Fruit fly (Drosophila melanogaster) whole organism, prepupa: ENCODE results near the gene puc.

ENCODE experiments used
- CG10669 ChIP-seq: fragments of 200-800 bp; sonication (Bioruptor generic); optimal IDR thresholded peaks from 3 replicates; lab custom pipeline; 2018; ENCODE audit warnings: missing biosample characterization, mild to moderate bottlenecking, missing genetic modification characterization, moderate library complexity
- CG11294 ChIP-seq: fragments of 200-800 bp; sonication (Bioruptor generic); IDR thresholded peaks from 2 replicates; pipeline ENCODE4 v1.3.6; 2022; ENCODE audit warnings: missing biosample characterization, missing genetic modification characterization
- CG11902 ChIP-seq: fragments of 200-800 bp; sonication (Bioruptor generic); optimal IDR thresholded peaks from 3 replicates; lab custom pipeline; 2016; ENCODE audit warnings: missing biosample characterization, missing genetic modification characterization
- CG15336 ChIP-seq: fragments of 200-800 bp; sonication (Bioruptor generic); IDR thresholded peaks from 2 replicates; pipeline ENCODE4 v1.3.6; 2022; ENCODE audit warnings: missing biosample characterization, missing genetic modification characterization
- CG1621 ChIP-seq: fragments of 200-800 bp; sonication (Bioruptor generic); optimal IDR thresholded peaks from 3 replicates; lab custom pipeline; 2018; ENCODE audit warnings: missing biosample characterization, mild to moderate bottlenecking, missing genetic modification characterization
- CG3032 ChIP-seq: fragments of 200-800 bp; optimal IDR thresholded peaks from 2 replicates; lab custom pipeline; 2019; ENCODE audit warnings: missing biosample characterization, mild to moderate bottlenecking, missing genetic modification characterization, moderate library complexity
- CG31627 ChIP-seq: fragments of 200-800 bp; sonication (Bioruptor generic); optimal IDR thresholded peaks from 3 replicates; lab custom pipeline; 2016; ENCODE audit warnings: missing biosample characterization, missing genetic modification characterization
- CG32006 ChIP-seq: fragments of 200-800 bp; sonication (Bioruptor generic); optimal IDR thresholded peaks from 3 replicates; lab custom pipeline; 2017; ENCODE audit warnings: missing biosample characterization, mild to moderate bottlenecking, missing genetic modification characterization
- CG3919 ChIP-seq: fragments of 200-800 bp; sonication (Bioruptor generic); optimal IDR thresholded peaks from 3 replicates; lab custom pipeline; 2016; ENCODE audit warnings: missing biosample characterization, missing genetic modification characterization
- CG4318 ChIP-seq: fragments of 200-800 bp; sonication (Bioruptor generic); optimal IDR thresholded peaks from 3 replicates; lab custom pipeline; 2017; ENCODE audit warnings: missing biosample characterization, mild to moderate bottlenecking, missing genetic modification characterization
- CG6163 ChIP-seq: fragments of 200-800 bp; sonication (Bioruptor generic); IDR thresholded peaks from 3 replicates; pipeline ENCODE4 v1.3.6; 2022; ENCODE audit warnings: missing biosample characterization, missing genetic modification characterization
- CG6276 ChIP-seq: fragments of 200-800 bp; sonication (Bioruptor generic); optimal IDR thresholded peaks from 2 replicates; lab custom pipeline; 2017; ENCODE audit warnings: missing biosample characterization, mild to moderate bottlenecking, missing genetic modification characterization
- CG6808 ChIP-seq: fragments of 200-800 bp; sonication (Bioruptor generic); optimal IDR thresholded peaks from 3 replicates; lab custom pipeline; 2017; ENCODE audit warnings: missing biosample characterization, missing genetic modification characterization, mild to moderate bottlenecking, moderate library complexity, missing genetic modification reagents
- CG6854 ChIP-seq: fragments of 200-800 bp; sonication (Bioruptor generic); optimal IDR thresholded peaks from 2 replicates; lab custom pipeline; 2017; ENCODE audit warnings: missing biosample characterization, mild to moderate bottlenecking, missing genetic modification characterization
- CG7368 ChIP-seq: fragments of 200-800 bp; sonication (Bioruptor generic); optimal IDR thresholded peaks from 3 replicates; lab custom pipeline; 2016; ENCODE audit warnings: missing biosample characterization, missing genetic modification characterization
- CG8119 ChIP-seq: fragments of 200-800 bp; sonication (Bioruptor generic); IDR thresholded peaks from 3 replicates; pipeline ENCODE4 v1.3.6; 2022; ENCODE audit warnings: missing biosample characterization, missing genetic modification characterization
- CG8632 ChIP-seq: fragments of 200-800 bp; sonication (Bioruptor generic); optimal IDR thresholded peaks from 3 replicates; lab custom pipeline; 2016; ENCODE audit warnings: missing biosample characterization, missing genetic modification characterization
- CG9139 ChIP-seq: fragments of 200-800 bp; sonication (Bioruptor generic); optimal IDR thresholded peaks from 3 replicates; lab custom pipeline; 2017; ENCODE audit warnings: missing biosample characterization, mild to moderate bottlenecking, missing genetic modification characterization
- Eip75B ChIP-seq: fragments of 200-800 bp; sonication (Bioruptor generic); optimal IDR thresholded peaks from 3 replicates; lab custom pipeline; 2016; ENCODE audit warnings: missing biosample characterization, missing genetic modification characterization
- Eip78C ChIP-seq: fragments of 200-800 bp; sonication (Bioruptor generic); peaks from one replicate; lab custom pipeline; 2016; ENCODE audit warnings: missing biosample characterization, missing genetic modification characterization
- Eip93F ChIP-seq: fragments of 200-800 bp; sonication (Bioruptor generic); optimal IDR thresholded peaks from 2 replicates; lab custom pipeline; 2016; ENCODE audit warnings: missing biosample characterization, mild to moderate bottlenecking, missing genetic modification characterization
- Ets96B ChIP-seq: fragments of 200-800 bp; optimal IDR thresholded peaks from 2 replicates; lab custom pipeline; 2019; ENCODE audit warnings: missing biosample characterization, mild to moderate bottlenecking, missing genetic modification characterization, moderate library complexity
- Gug ChIP-seq: fragments of 200-800 bp; sonication (Bioruptor generic); IDR thresholded peaks from 2 replicates; pipeline ENCODE4 v1.3.6; 2022; ENCODE audit warnings: missing biosample characterization, missing genetic modification characterization
- Hr38 ChIP-seq: sonication (Bioruptor generic); optimal IDR thresholded peaks from 2 replicates; lab custom pipeline; 2016; ENCODE audit warnings: missing biosample characterization, missing genetic modification characterization
- Hr39 ChIP-seq: fragments of 200-800 bp; sonication (Bioruptor generic); optimal IDR thresholded peaks from 2 replicates; lab custom pipeline; 2016; ENCODE audit warnings: missing biosample characterization, missing genetic modification characterization
- Hr4 ChIP-seq: fragments of 200-800 bp; sonication (Bioruptor generic); optimal IDR thresholded peaks from 3 replicates; lab custom pipeline; 2016; ENCODE audit warnings: missing biosample characterization, missing genetic modification characterization
- Lpt ChIP-seq: fragments of 200-800 bp; sonication (Bioruptor generic); optimal IDR thresholded peaks from 3 replicates; lab custom pipeline; 2016; ENCODE audit warnings: missing biosample characterization, missing genetic modification characterization
- Met ChIP-seq: fragments of 200-800 bp; sonication (Bioruptor generic); optimal IDR thresholded peaks from 3 replicates; lab custom pipeline; 2016; ENCODE audit warnings: missing biosample characterization, missing genetic modification characterization
- Smox ChIP-seq: fragments of 200-800 bp; sonication (Bioruptor generic); optimal IDR thresholded peaks from 3 replicates; lab custom pipeline; 2016; ENCODE audit warnings: missing biosample characterization, missing genetic modification characterization
- Sox102F ChIP-seq: fragments of 200-800 bp; sonication (Bioruptor generic); optimal IDR thresholded peaks from 2 replicates; lab custom pipeline; 2016; ENCODE audit warnings: missing biosample characterization, mild to moderate bottlenecking, missing genetic modification characterization
- Sox14 ChIP-seq: fragments of 200-800 bp; sonication (Bioruptor generic); optimal IDR thresholded peaks from 3 replicates; lab custom pipeline; 2016; ENCODE audit warnings: missing biosample characterization, missing genetic modification characterization
- Sox15 ChIP-seq: fragments of 200-800 bp; sonication (Bioruptor generic); optimal IDR thresholded peaks from 3 replicates; lab custom pipeline; 2016; ENCODE audit warnings: missing biosample characterization, missing genetic modification characterization
- achi ChIP-seq: fragments of 200-800 bp; sonication (Bioruptor generic); optimal IDR thresholded peaks from 3 replicates; lab custom pipeline; 2016; ENCODE audit warnings: missing biosample characterization, missing genetic modification characterization
- acj6 ChIP-seq: fragments of 200-800 bp; sonication (Bioruptor generic); optimal IDR thresholded peaks from 3 replicates; lab custom pipeline; 2016; ENCODE audit warnings: missing biosample characterization, missing genetic modification characterization
- dac ChIP-seq: fragments of 200-800 bp; sonication (Bioruptor generic); optimal IDR thresholded peaks from 2 replicates; lab custom pipeline; 2017; ENCODE audit warnings: missing biosample characterization, mild to moderate bottlenecking, missing genetic modification characterization
- dsx ChIP-seq: fragments of 200-800 bp; optimal IDR thresholded peaks from 3 replicates; lab custom pipeline; 2019; ENCODE audit warnings: missing biosample characterization, mild to moderate bottlenecking, missing genetic modification characterization, moderate library complexity; ENCODE audit not compliant: poor library complexity, severe bottlenecking
- esn ChIP-seq: fragments of 200-800 bp; sonication (Bioruptor generic); optimal IDR thresholded peaks from 2 replicates; lab custom pipeline; 2016; ENCODE audit warnings: missing biosample characterization, mild to moderate bottlenecking, missing genetic modification characterization, moderate library complexity
- fkh ChIP-seq: fragments of 200-800 bp; sonication (Bioruptor generic); optimal IDR thresholded peaks from 3 replicates; lab custom pipeline; 2017; ENCODE audit warnings: missing biosample characterization, mild to moderate bottlenecking, missing genetic modification characterization, moderate library complexity
- lz ChIP-seq: fragments of 200-800 bp; sonication (Bioruptor generic); optimal IDR thresholded peaks from 3 replicates; lab custom pipeline; 2016; ENCODE audit warnings: missing biosample characterization, missing genetic modification characterization
- pdm3 ChIP-seq: fragments of 200-800 bp; sonication (Bioruptor generic); optimal IDR thresholded peaks from 3 replicates; lab custom pipeline; 2016; ENCODE audit warnings: missing biosample characterization, missing genetic modification characterization
- salr ChIP-seq, 2 experiments: fragments of 200-800 bp; sonication (Bioruptor generic); optimal IDR thresholded peaks; 3 replicates each; lab custom pipeline; 2016 to 2018; ENCODE audit warnings: missing biosample characterization in 2 of 2, missing genetic modification characterization in 2 of 2, mild to moderate bottlenecking in 1 of 2
- spab ChIP-seq: fragments of 200-800 bp; sonication (Bioruptor generic); optimal IDR thresholded peaks from 2 replicates; lab custom pipeline; 2017; ENCODE audit warnings: missing biosample characterization, mild to moderate bottlenecking, missing genetic modification characterization, missing genetic modification reagents
- ss ChIP-seq, 2 experiments: fragments of 200-800 bp; sonication (Bioruptor generic); optimal IDR thresholded peaks; 2 replicates in 1 of 2; 3 replicates in 1 of 2; lab custom pipeline; 2017 to 2018; ENCODE audit warnings: mild to moderate bottlenecking in 2 of 2, missing biosample characterization in 2 of 2, missing genetic modification characterization in 2 of 2, moderate library complexity in 1 of 2
- svp ChIP-seq: fragments of 200-800 bp; sonication (Bioruptor generic); peaks from one replicate; lab custom pipeline; 2016; ENCODE audit warnings: missing biosample characterization, missing genetic modification characterization
- topi ChIP-seq: fragments of 200-800 bp; sonication (Bioruptor generic); optimal IDR thresholded peaks from 3 replicates; lab custom pipeline; 2016; ENCODE audit warnings: missing biosample characterization, missing genetic modification characterization
- vri ChIP-seq: fragments of 200-800 bp; sonication (Bioruptor generic); optimal IDR thresholded peaks from 3 replicates; lab custom pipeline; 2016; ENCODE audit warnings: missing biosample characterization, mild to moderate bottlenecking, missing genetic modification characterization

The puc gene

DNA sequence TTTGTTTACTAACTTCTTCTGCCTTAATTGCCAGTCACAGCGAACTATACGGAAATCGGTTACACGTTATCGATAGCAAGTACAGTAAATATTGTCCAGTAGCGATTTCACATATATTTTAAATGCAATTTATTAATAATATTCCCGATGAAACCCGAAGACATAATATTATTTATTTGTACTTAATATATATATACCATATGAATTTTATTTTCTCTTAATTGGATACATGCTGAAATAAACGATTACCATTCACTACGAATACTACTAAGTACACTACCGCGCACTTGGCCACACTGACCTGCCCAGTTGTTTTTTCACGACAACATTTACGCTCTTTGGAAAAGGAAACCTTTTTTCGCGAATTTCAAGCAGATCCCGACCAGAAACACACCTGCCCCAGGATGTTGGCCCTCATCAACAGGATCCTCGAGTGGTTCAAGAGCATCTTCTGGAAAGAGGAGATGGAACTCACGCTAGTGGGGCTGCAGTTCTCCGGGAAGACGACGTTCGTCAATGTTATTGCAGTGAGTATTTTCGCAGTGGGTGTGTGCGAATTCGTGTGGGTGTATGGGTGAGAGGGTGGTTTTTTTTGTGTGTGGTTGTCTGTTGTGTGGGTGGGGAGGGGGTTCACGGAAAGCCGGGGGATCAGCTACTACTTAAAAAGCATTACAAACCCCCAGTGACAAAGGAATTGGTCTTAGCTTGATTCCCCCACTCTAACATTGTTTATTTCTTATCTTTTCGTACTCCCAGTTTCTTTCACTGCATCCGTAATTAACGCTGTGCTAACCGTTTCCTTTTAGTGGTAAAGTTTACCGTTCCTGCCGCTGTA, 21.4 kb downstream of the puc start, which contains the start of the genes CG9667 and Arl8 (continued):
- TF ChIP-seq CG3032 (peak; percentile 65), CG3919 (peak; percentile 23), esn (peak; percentile 57), CG4318 (no peak), spab (no peak), Hr4 (peak; percentile 35), CG11902 (peak; percentile 38), achi (peak; percentile 28), pdm3 (GFP tag; lab: Kevin White, UChicago) (peak; percentile 32), Eip75B (GFP tag; lab: Kevin White, UChicago) (peak; percentile 2), dac (no peak), CG8119 (GFP tag; lab: Robert Waterston, UW) (0 out of 3 replicates have a peak, but pooled peaks have one; percentile 15), Gug (GFP tag; lab: Robert Waterston, UW) (no peak), Lpt (GFP tag; lab: Kevin White, UChicago) (no peak), Eip93F (GFP tag; lab: Kevin White, UChicago) (peak; percentile 10), vri (GFP tag; lab: Kevin White, UChicago) (no peak), acj6 (GFP tag; lab: Kevin White, UChicago) (peak; percentile 54)

dm6 chr3R:8127151-8127690, 22.1 kb downstream of the puc start:
- TF ChIP-seq Hr38 (GFP tag; lab: Kevin White, UChicago) (no peak), ss (GFP tag; optimal IDR thresholded peaks at IDR 0.05; lab: Kevin White, UChicago) (peak in 1 of 2 experiments; percentile 2), svp (GFP tag; lab: Kevin White, UChicago) (peak; percentile 97)

dm6 chr3R:8132398-8132797, 27.3 kb downstream of the puc start:
- no peak for TF ChIP-seq dac
- TF ChIP-seq CG7368 (GFP tag; lab: Kevin White, UChicago) = no peak
- TF ChIP-seq CG15336 (GFP tag; lab: Robert Waterston, UW) = no peak
- no peak for TF ChIP-seq lz (GFP tag; lab: Kevin White, UChicago)
- no peak for TF ChIP-seq CG6854
- TF ChIP-seq Sox15 (GFP tag; lab: Kevin White, UChicago) = no peak
- no peak for TF ChIP-seq CG1621 (tag; lab: Kevin White, UChicago)
- TF ChIP-seq Lpt (GFP tag; lab: Kevin White, UChicago) = no peak
- TF ChIP-seq CG10669 (GFP tag; lab: Kevin White, UChicago) = peak; percentile 38
- no peak for TF ChIP-seq salr (GFP tag; optimal IDR thresholded peaks at IDR 0.05; lab: Kevin White, UChicago)
- TF ChIP-seq Smox (GFP tag; lab: Kevin White, UChicago) = peak; percentile 23
- no peak for TF ChIP-seq CG32006 (GFP tag; lab: Kevin White, UChicago)
- no peak for TF ChIP-seq CG6276 (GFP tag; lab: Kevin White, UChicago)
- no peak for TF ChIP-seq achi
- TF ChIP-seq Sox102F (GFP tag; lab: Kevin White, UChicago) = peak; percentile 21
- TF ChIP-seq Hr38 (GFP tag; lab: Kevin White, UChicago) = no peak
- no peak for TF ChIP-seq CG4318
- no peak for TF ChIP-seq Eip93F (GFP tag; lab: Kevin White, UChicago)
- TF ChIP-seq CG9139 (GFP tag; lab: Kevin White, UChicago) = no peak
- no peak for TF ChIP-seq Sox14 (GFP tag; lab: Kevin White, UChicago)
- TF ChIP-seq Ets96B (tag; lab: Kevin White, UChicago) = peak; percentile 33
- TF ChIP-seq Hr39 (GFP tag; lab: Kevin White, UChicago) = peak; percentile 42
- TF ChIP-seq dsx (GFP tag; lab: Kevin White, UChicago) = no peak
- TF ChIP-seq CG6808 (GFP tag; lab: Kevin White, UChicago) = peak; percentile 9
- peak; percentile 37 for TF ChIP-seq topi (GFP tag; lab: Kevin White, UChicago)
- no peak for TF ChIP-seq CG8632 (GFP tag; lab: Kevin White, UChicago)
- TF ChIP-seq Eip78C (GFP tag; lab: Kevin White, UChicago) = peak; percentile 77
- no peak for TF ChIP-seq fkh (GFP tag; lab: Kevin White, UChicago)
- peak; percentile 0 for TF ChIP-seq vri (GFP tag; lab: Kevin White, UChicago)
- TF ChIP-seq CG6163 (GFP tag; lab: Robert Waterston, UW) = no peak
- TF ChIP-seq spab = peak; percentile 8
- TF ChIP-seq CG31627 (GFP tag; lab: Kevin White, UChicago) = peak; percentile 36
- TF ChIP-seq CG3919 = peak; percentile 5
- no peak for TF ChIP-seq CG11294 (GFP tag; lab: Robert Waterston, UW)
- TF ChIP-seq Met (GFP tag; lab: Kevin White, UChicago) = peak; percentile 52
